Fruit fly (Drosophila melanogaster) whole organism: ENCODE data around the gene bif.
A peak's percentile ranks its signal among the peaks of the same experiment; 100 is the strongest.

ENCODE experiments used
- CG8478 ChIP-seq: fragments of >200 bp; optimal IDR thresholded peaks from 2 replicates; lab custom pipeline; 2018; ENCODE audit warnings: inconsistent platforms
- Dll ChIP-seq: fragments of >200 bp; optimal IDR thresholded peaks from 2 replicates; lab custom pipeline; 2017
- EcR ChIP-seq, 2 experiments: fragments of >200 bp; optimal IDR thresholded peaks; 2 replicates each; lab custom pipeline; 2017; ENCODE audit warnings: missing biosample characterization in 2 of 2, missing genetic modification characterization in 2 of 2, missing genetic modification reagents in 2 of 2
- pan ChIP-seq: fragments of >200 bp; optimal IDR thresholded peaks from 2 replicates; lab custom pipeline; 2017
- psq ChIP-seq: fragments of >200 bp; optimal IDR thresholded peaks from 2 replicates; lab custom pipeline; 2017
- usp ChIP-seq: fragments of >200 bp; optimal IDR thresholded peaks from 2 replicates; lab custom pipeline; 2017; ENCODE audit warnings: missing biosample characterization, missing genetic modification characterization, mixed read lengths

Gene bif

DNA sequence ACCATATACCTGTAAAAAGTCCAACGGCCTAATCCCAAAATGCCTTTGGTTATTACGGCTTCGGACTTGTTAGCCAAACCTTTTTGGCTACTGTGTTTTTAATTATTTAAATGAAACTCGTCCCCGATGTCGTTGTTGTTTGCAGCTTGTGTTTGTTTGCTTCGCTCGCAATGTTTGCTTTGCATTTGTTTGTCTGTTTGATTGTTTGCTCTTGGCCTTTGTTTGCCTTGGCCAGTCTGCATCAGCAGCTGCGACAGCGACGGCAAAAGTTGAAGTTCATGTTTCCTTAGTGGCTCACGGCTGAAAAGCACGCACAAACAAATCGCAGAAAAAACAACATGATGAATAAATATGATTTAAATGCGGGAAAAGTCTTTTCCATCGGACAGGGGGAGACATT is 18.3 kb upstream of the bif start:
- no peak for TF ChIP-seq CG8478
- no peak for TF ChIP-seq Dll (lab: Kevin White, UChicago)
- TF ChIP-seq usp (GFP tag; lab: Kevin White, UChicago) = no peak
- no peak for TF ChIP-seq EcR (GFP tag; optimal IDR thresholded peaks at IDR 0.05; lab: Kevin White, UChicago)
- TF ChIP-seq pan = no peak
- TF ChIP-seq psq = no peak

dm6 chrX:11664058-11664457 is 14.7 kb upstream of the bif start:
- TF ChIP-seq pan (no peak), EcR (GFP tag; optimal IDR thresholded peaks at IDR 0.05; lab: Kevin White, UChicago) (no peak), CG8478 (no peak), Dll (lab: Kevin White, UChicago) (no peak), usp (GFP tag; lab: Kevin White, UChicago) (no peak), psq (no peak)

- TF ChIP-seq usp (GFP tag; lab: Kevin White, UChicago) (no peak), Dll (lab: Kevin White, UChicago) (no peak), EcR (GFP tag; optimal IDR thresholded peaks at IDR 0.05; lab: Kevin White, UChicago) (no peak), psq (no peak), pan (no peak), CG8478 (no peak)
Measured at dm6 chrX:11679461-11679860, 691 bp downstream of the bif start.

- TF ChIP-seq EcR (GFP tag; optimal IDR thresholded peaks at IDR 0.05; lab: Kevin White, UChicago) (no peak), Dll (lab: Kevin White, UChicago) (no peak), pan (no peak), CG8478 (no peak)
Measured at dm6 chrX:11680405-11680804, 1.6 kb downstream of the bif start.

DNA sequence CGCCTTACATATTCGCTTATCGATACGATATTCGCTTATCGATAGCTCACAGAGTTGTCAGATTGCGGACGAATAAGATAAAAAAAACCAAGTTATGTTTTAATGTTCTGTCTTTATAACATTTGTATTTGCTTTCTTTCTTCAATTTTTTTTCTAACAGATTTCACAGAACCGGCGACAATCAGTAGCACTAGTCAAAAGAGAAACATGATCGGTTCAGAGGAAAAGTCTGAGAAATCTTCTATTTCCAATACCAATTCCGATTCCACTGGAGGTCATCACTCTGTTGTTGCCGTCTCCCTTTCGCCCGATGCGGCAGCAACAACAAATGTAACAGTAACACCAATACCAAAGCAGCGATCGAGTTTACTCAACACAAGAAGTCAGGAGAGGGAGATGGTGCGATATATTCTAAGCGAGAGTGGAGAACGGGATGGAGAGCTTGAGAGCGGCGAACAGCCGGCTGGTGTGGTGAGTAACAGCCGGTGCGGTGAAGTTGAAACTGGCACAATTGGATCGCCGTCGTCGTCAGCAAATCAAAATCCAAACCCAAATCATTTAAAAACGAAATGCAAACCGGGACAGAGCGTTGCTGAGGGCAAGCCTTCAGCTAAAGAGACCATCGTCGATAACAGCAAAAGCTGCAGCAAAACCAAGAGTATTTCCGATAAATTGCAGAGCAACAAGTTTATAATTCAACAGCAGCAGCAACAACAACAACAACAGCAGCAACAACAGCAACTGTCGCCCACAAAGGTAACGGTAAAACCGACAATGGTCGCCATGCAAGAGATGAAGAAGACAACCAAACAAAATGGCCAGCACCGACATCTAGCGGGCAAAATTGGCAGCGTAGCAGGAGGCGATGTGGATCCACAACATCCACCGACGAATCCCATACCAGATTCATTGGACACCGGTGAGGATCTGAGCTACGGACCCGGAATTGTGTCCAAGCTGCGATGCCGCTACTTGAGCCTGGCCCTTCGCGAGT is 3.1 kb downstream of the bif start:
- peak in 1 of 2 experiments; percentile 96 for TF ChIP-seq EcR (GFP tag; optimal IDR thresholded peaks at IDR 0.05; lab: Kevin White, UChicago)
- peak; percentile 34 for TF ChIP-seq CG8478
- no peak for TF ChIP-seq psq
- TF ChIP-seq Dll (lab: Kevin White, UChicago) = peak; percentile 66
- no peak for TF ChIP-seq pan
- TF ChIP-seq usp (GFP tag; lab: Kevin White, UChicago) = no peak

- TF ChIP-seq Dll (lab: Kevin White, UChicago) (no peak), pan (no peak), psq (no peak), CG8478 (no peak), EcR (GFP tag; optimal IDR thresholded peaks at IDR 0.05; lab: Kevin White, UChicago) (no peak)
Measured at dm6 chrX:11683480-11683879, 4.7 kb downstream of the bif start.

DNA sequence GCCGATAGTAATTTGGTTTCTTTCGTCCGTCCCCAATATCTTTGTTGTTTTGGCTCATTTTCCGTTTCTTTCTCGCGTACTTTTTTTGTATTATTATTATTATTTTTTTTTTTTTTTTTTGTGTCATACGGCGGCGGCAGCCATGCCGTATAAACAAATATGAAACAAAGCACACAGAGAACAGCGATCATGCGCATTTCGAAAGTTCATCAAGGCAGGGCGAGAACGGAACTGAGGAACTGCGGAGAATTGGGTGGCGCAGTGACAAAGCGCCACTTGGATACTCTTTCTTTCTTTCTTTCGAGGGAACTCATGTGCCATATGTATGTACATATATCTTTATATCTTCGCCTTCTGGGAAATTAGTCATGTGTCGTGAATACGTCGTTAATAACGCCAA is 5.7 kb downstream of the bif start:
- TF ChIP-seq EcR (GFP tag; optimal IDR thresholded peaks at IDR 0.05; lab: Kevin White, UChicago) (no peak), usp (GFP tag; lab: Kevin White, UChicago) (no peak), Dll (lab: Kevin White, UChicago) (no peak), CG8478 (no peak), pan (no peak), psq (no peak)

DNA sequence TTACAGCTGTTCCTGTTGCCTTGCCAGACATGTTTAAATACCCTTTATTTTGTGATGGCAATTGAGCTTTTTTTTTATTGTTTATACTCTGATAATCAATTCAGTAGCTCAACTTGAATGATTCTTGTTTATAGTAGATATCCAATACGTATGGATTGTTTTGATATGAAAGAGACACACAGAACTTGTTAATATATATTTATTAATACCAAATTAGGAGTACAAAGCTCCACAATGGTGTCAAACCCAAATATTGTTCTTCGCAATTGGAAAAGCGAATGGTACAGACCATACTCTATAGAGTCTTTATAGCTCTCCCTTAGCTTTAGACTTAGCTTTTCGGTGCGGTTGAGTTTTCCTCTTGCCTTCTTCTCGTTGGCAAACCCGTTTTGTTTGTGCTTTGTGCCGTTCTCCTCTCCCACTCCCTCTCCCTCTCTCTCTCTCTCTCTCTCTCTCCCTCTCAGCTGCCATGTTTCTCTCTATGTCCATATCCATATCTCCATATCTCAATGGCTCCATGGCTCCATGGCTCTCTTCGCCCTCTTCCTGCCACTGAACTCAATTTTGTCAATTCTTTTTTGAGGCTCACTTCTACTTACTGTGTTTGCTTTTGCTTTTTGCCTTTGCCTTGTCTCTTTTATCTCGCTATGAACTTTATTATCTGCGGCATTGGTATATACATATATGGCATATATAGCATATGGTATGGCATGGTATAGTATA is 7.3 kb downstream of the bif start:
- TF ChIP-seq EcR (GFP tag; optimal IDR thresholded peaks at IDR 0.05; lab: Kevin White, UChicago) (peak in 1 of 2 experiments; percentile 37), pan (no peak), Dll (lab: Kevin White, UChicago) (no peak), CG8478 (no peak), usp (GFP tag; lab: Kevin White, UChicago) (no peak), psq (no peak)

DNA sequence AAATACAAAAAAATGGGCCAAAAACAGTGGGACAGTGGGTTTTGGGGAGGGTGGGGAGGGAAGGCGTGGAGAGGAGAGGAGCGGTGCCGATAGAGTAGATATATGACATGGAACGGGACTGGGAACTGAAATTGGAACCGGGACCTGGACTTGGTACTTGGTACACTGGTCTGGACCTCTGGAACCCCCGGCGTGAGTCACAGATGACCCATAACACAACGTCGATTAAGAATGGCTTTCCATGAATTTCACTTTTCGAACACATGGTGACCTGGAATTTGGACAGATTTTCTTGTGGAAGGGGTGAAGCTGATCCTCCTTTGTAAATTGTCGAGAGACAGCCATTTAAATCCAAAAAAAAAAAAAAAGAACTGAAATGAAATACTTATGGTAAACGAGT is 7.9 kb downstream of the bif start:
- TF ChIP-seq pan = no peak
- TF ChIP-seq psq = no peak
- no peak for TF ChIP-seq Dll (lab: Kevin White, UChicago)
- no peak for TF ChIP-seq EcR (GFP tag; optimal IDR thresholded peaks at IDR 0.05; lab: Kevin White, UChicago)
- no peak for TF ChIP-seq usp (GFP tag; lab: Kevin White, UChicago)
- TF ChIP-seq CG8478 = no peak

dm6 chrX:11687666-11688492 is 9.1 kb downstream of the bif start:
- TF ChIP-seq pan (no peak), EcR (GFP tag; optimal IDR thresholded peaks at IDR 0.05; lab: Kevin White, UChicago) (no peak)

DNA sequence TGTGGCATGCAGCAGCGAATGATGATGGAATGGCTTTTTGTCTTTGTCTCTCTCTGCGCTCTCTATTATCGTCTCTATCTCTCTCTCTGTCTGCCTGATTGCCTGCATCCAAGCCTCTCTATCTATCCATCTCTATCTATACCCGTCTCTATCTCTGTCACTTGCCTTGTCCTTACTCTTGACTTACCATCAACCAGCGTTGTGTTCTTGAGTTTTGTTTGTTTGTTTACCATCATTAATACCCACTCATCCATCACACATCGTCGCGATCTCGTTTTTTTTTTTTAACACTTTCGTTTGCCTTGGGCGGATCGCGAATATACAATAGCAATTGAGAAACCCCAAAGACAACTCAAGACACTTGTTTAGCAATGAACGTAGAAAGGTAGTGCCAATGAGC is 10.9 kb downstream of the bif start:
- TF ChIP-seq EcR (GFP tag; optimal IDR thresholded peaks at IDR 0.05; lab: Kevin White, UChicago) (no peak), Dll (lab: Kevin White, UChicago) (no peak), pan (no peak), CG8478 (no peak), psq (no peak), usp (GFP tag; lab: Kevin White, UChicago) (no peak)
